Worm (Caenorhabditis elegans): Measurements from ENCODE around the gene F26A10.2.

- TF ChIP-seq ama-1 (optimal IDR thresholded peaks at IDR 0.05): no peak
- no peak for TF ChIP-seq tbx-11 (GFP tag; IDR thresholded peaks at IDR 0.05)
- no peak for TF ChIP-seq hnd-1 (tag; optimal IDR thresholded peaks at IDR 0.05)
- no peak for TF ChIP-seq ceh-36 (tag; optimal IDR thresholded peaks at IDR 0.05)
- no peak for TF ChIP-seq ceh-13 (GFP tag; optimal IDR thresholded peaks at IDR 0.05)
- no peak for TF ChIP-seq flt-1 (GFP tag; IDR thresholded peaks at IDR 0.05)
- no peak for TF ChIP-seq sea-1 (GFP tag; conservative IDR thresholded peaks at IDR 0.05)
- TF ChIP-seq F13C5.2 (tag; optimal IDR thresholded peaks at IDR 0.05): no peak
- no peak for TF ChIP-seq tbx-37 (GFP tag; conservative IDR thresholded peaks at IDR 0.05)
- TF ChIP-seq scrt-1 (GFP tag; IDR thresholded peaks at IDR 0.05): no peak
- no peak for TF ChIP-seq B0310.2 (tag; optimal IDR thresholded peaks at IDR 0.05)
- TF ChIP-seq tra-4 (tag; optimal IDR thresholded peaks at IDR 0.05): no peak
- no peak for TF ChIP-seq aly-1 (tag; optimal IDR thresholded peaks at IDR 0.05)
Measured at ce11 chrX:7585610-7586259, 59.5 kb downstream of the F26A10.2 start, which contains the start of gene adt-2.

Measured in whole organism, early embryonic.